Worm (Caenorhabditis elegans): ENCODE results near the gene ubc-13.

DNA sequence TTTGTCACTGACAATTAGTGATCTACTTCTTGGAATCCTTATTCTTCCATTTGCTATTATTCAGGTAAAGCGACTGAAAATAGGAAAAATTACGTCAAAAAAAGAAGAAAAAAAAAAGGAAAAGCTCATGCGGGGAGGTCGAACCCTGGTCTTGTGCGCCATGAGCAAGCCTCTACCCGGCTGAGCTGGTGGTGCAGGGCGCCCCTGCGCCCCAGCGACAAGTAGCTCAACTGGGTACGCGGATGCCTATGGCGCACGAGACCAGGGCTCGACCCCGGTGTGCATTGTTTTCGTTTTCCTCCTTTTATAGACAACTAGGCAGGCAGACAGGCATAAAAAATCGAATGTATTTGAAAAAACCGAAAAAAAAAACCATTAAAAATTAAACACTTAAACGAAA, 34.8 kb upstream of the ubc-13 start:
- TF ChIP-seq T22C8.4 (GFP tag; IDR thresholded peaks at IDR 0.05): no peak
- no peak for TF ChIP-seq ztf-29 (GFP tag; IDR thresholded peaks at IDR 0.05)
- no peak for TF ChIP-seq ref-1 (GFP tag; conservative IDR thresholded peaks at IDR 0.05)
- no peak for TF ChIP-seq med-1 (GFP tag; optimal IDR thresholded peaks at IDR 0.05; ENCODE audit: insufficient read depth)
- TF ChIP-seq klf-2 (GFP tag; conservative IDR thresholded peaks at IDR 0.05): no peak
- TF ChIP-seq flt-1 (GFP tag; IDR thresholded peaks at IDR 0.05): no peak
- TF ChIP-seq ztf-23 (GFP tag; IDR thresholded peaks at IDR 0.05): no peak
- no peak for TF ChIP-seq cog-1 (tag; optimal IDR thresholded peaks at IDR 0.05)
